Worm (Caenorhabditis elegans) whole organism, midembryonic: Measurements from ENCODE around the gene srbc-79.

ENCODE experiments used
- T22C8.4 ChIP-seq: fragments of 200-800 bp; sonication (Bioruptor generic); IDR thresholded peaks from 2 replicates; pipeline ENCODE4 v1.3.6; 2022; ENCODE audit warnings: missing genetic modification characterization, missing compliant biosample characterization
- cog-1 ChIP-seq: sonication (generic microtip); optimal IDR thresholded peaks from 2 replicates; lab custom pipeline; 2016; ENCODE audit warnings: missing genetic modification characterization, missing compliant biosample characterization
- flt-1 ChIP-seq: fragments of 200-800 bp; sonication (Bioruptor generic); IDR thresholded peaks from 2 replicates; pipeline ENCODE4 v1.3.6; 2022; ENCODE audit warnings: missing genetic modification characterization, missing compliant biosample characterization
- klf-2 ChIP-seq: fragments of 200-800 bp; sonication (Bioruptor generic); conservative IDR thresholded peaks from 2 replicates; pipeline ENCODE4 v1.3.6; 2022; ENCODE audit warnings: missing genetic modification reagents, missing genetic modification characterization, missing compliant biosample characterization
- med-1 ChIP-seq: sonication (generic microtip); optimal IDR thresholded peaks from 2 replicates; lab custom pipeline; 2017; ENCODE audit warnings: missing genetic modification characterization, mild to moderate bottlenecking, missing compliant biosample characterization, antibody characterized with exemption, missing genetic modification reagents; ENCODE audit not compliant: insufficient read depth
- ref-1 ChIP-seq: fragments of 200-800 bp; sonication (Bioruptor generic); conservative IDR thresholded peaks from 2 replicates; pipeline ENCODE4 v1.3.6; 2022; ENCODE audit warnings: missing genetic modification reagents, missing genetic modification characterization, missing compliant biosample characterization
- tab-1 ChIP-seq: fragments of 200-800 bp; sonication (Bioruptor generic); IDR thresholded peaks from 2 replicates; pipeline ENCODE4 v1.3.6; 2022; ENCODE audit warnings: missing genetic modification characterization, missing compliant biosample characterization
- ztf-23 ChIP-seq: fragments of 200-800 bp; sonication (Bioruptor generic); IDR thresholded peaks from 2 replicates; pipeline ENCODE4 v1.3.6; 2022; ENCODE audit warnings: missing genetic modification reagents, missing genetic modification characterization, missing compliant biosample characterization
- ztf-29 ChIP-seq: fragments of 200-800 bp; sonication (Bioruptor generic); IDR thresholded peaks from 2 replicates; pipeline ENCODE4 v1.3.6; 2022; ENCODE audit warnings: missing genetic modification reagents, missing genetic modification characterization, missing compliant biosample characterization

The srbc-79 gene

DNA sequence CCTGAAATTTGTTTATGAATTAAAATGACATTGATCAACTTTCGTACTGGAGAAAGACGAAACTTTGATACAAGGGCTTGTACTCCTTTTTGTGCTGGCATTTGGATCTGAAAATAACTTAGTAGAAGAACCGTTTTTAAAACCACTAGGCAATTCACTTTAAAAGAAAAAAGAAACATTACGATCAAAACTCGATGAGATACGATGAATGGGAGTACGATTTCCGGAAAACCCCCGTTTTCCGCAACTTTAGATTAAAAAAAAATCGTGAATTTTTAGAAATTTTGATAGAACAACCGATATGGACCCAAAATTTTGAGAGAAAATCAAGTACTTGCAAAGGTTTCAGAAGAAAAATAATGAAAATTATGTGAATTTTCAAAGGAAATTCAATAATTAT, 21.9 kb downstream of the srbc-79 start, which contains the start of gene B0250.8:
B0250.8 (minus strand) TSS at position 101 of the 400 bp plus-strand sequence.
- TF ChIP-seq med-1 (GFP tag; lab: Kevin White, UChicago) (no peak), klf-2 (GFP tag; lab: Robert Waterston, UW) (no peak)

DNA sequence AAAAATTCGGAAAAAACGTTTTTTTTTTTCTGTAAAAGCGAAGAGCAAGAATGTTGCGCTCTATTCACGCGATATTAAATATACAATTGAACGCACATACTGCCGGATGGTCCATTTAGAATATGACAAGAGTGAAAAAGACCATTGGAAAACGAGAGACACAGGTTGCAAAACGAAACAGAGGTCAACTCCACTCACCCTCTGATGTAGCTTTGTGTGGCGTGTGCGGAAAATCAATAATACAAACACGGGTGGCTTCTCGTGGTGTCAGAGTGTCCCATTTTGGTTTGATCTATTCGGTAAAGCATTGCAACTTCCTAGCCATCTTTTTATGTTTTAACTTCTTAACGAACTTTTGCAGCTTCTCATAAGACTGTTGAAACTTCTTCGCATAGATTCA, 27.5 kb downstream of the srbc-79 start:
- TF ChIP-seq T22C8.4 (GFP tag; lab: Robert Waterston, UW) (peak; percentile 61), flt-1 (no peak)

DNA sequence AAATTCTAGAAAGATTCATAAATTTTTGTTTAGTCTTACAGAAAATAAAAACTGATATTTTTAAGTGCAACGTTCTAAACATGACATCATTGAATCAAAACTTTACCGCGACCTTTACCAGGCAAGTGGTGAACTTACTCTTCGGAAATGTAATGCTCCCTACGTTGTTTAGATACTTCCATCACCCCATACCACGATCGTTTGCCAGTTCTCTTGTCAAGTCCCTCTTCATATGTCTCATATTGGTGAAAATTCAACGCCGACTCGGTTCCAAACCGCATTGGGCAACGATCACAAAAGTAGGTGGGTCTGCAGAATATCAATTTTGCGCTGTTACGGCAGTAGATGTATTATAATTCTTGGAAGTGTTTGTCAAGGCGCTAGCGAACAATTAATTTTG, 31.5 kb downstream of the srbc-79 start, which contains the start of gene B0250.18:
B0250.18 (minus strand) TSS at position 101 of the 400 bp plus-strand sequence.
- TF ChIP-seq ztf-23 (no peak), med-1 (GFP tag; lab: Kevin White, UChicago) (no peak), ztf-29 (GFP tag; lab: Robert Waterston, UW) (no peak), flt-1 (no peak)

DNA sequence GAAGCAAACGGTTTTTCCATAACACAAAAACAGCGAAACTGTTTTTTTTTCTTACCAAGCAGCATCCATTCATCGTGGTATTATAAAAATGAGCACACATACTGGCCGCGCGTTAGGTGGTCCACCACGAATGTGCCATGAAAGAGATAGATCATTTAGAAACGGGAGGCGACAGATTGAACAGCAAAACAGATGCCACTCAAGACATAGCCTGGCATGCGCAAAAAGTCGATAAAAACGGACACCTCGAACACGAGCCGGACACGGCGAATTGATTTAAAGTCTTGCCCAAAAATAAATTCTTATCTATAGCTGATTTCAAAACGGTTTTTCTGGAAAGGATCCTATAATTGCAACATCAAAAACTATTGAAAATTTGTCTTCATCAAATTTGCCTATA, 35.1 kb downstream of the srbc-79 start:
- TF ChIP-seq ztf-29 (GFP tag; lab: Robert Waterston, UW) (no peak), T22C8.4 (GFP tag; lab: Robert Waterston, UW) (0 out of 2 replicates have a peak, but pooled peaks have one; percentile 31), ztf-23 (0 out of 2 replicates have a peak, but pooled peaks have one; percentile 30)

DNA sequence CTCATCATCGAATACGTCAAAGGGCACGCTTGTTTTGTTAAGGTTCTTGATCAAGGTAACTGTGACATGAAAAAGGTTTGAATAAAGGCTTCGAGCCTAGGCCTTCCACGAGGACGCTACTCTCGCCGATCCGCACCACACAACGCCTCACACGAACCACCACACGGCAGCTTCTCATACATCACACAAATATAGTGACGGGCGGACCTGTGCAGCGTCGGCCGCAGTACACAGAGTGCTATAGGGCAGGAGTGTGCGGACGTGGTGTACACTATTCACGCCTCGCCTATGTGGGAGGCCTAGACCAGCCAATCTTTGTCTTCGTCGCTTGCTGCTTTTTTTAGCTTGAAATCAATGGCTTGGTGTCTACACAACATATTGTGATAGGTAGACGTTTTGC, 36.6 kb downstream of the srbc-79 start:
- no peak for TF ChIP-seq tab-1 (GFP tag; lab: Robert Waterston, UW)
- no peak for TF ChIP-seq med-1 (GFP tag; lab: Kevin White, UChicago)
- no peak for TF ChIP-seq T22C8.4 (GFP tag; lab: Robert Waterston, UW)
- no peak for TF ChIP-seq ztf-29 (GFP tag; lab: Robert Waterston, UW)
- TF ChIP-seq flt-1 = no peak
- no peak for TF ChIP-seq klf-2 (GFP tag; lab: Robert Waterston, UW)
- no peak for TF ChIP-seq ztf-23
- no peak for TF ChIP-seq cog-1
- TF ChIP-seq ref-1 (GFP tag; lab: Robert Waterston, UW) = no peak

DNA sequence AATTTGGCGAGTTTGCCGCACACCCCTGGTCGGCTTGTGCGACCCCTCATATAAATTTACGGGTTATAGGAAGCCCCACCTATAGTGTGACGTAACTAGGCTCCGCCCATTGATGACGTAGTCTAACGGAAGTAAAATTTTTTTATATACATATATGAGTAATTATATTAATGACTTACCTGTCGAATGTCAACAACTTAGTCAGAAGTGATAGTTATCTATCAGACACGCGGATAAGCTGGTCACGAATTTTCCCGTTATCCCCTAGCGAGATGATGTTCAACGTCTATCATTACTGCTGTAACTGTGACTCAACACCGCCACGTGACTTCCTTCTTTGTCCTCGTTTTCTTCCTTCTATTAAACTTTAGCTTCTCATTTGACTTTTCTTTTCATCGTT, 38.5 kb downstream of the srbc-79 start, which contains the start of gene srd-70:
srd-70 (plus strand) TSS at position 301 of the 400 bp plus-strand sequence.
- TF ChIP-seq T22C8.4 (GFP tag; lab: Robert Waterston, UW) (no peak), tab-1 (GFP tag; lab: Robert Waterston, UW) (no peak), ref-1 (GFP tag; lab: Robert Waterston, UW) (no peak), cog-1 (no peak), ztf-29 (GFP tag; lab: Robert Waterston, UW) (no peak), klf-2 (GFP tag; lab: Robert Waterston, UW) (no peak), ztf-23 (no peak), flt-1 (no peak), med-1 (GFP tag; lab: Kevin White, UChicago) (no peak)

DNA sequence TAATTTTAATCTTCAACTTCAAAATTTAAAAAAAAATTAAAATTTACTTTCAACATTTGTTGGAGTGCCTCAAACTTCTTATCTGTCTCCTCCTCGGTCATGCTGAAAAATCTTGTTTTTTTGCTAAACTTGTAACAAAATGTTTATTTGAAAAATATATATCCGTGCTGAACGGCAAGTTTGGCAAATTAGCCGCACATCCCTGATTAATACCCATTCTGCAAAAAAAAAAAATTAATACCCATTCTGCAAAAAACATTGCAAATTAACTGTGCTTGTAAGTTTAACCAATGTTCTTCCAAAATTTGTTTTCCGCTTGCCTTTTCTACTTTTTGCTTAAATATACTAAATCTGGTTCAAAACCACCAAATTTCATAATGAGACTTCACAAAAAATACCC, 39.2 kb downstream of the srbc-79 start, which contains the start of gene F48F5.6:
F48F5.6 (minus strand) TSS at position 101 of the 400 bp plus-strand sequence.
- no peak for TF ChIP-seq tab-1 (GFP tag; lab: Robert Waterston, UW)
- no peak for TF ChIP-seq cog-1
- TF ChIP-seq ztf-23 = no peak
- no peak for TF ChIP-seq ref-1 (GFP tag; lab: Robert Waterston, UW)
- no peak for TF ChIP-seq med-1 (GFP tag; lab: Kevin White, UChicago)
- no peak for TF ChIP-seq klf-2 (GFP tag; lab: Robert Waterston, UW)
- TF ChIP-seq ztf-29 (GFP tag; lab: Robert Waterston, UW) = no peak
- TF ChIP-seq T22C8.4 (GFP tag; lab: Robert Waterston, UW) = no peak
- no peak for TF ChIP-seq flt-1

DNA sequence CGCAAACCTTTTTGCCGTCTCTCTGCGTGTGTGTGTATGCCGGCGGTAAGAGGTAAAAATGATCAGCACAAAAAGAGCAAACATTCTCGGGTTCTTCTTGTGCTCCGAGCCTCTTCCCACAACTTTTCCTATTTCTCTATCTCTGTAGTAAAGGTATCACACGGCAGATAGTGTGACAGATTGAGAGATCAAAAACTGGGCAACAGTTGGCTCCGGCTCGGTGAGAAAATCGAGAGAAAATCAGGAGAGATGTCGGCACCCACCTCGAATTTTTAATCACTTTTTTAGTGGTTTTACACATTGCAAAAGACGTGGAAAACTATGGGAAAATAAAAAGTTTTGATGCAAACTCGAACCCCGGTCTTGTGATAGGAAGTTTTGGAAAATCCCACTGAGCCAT, 40.5 kb downstream of the srbc-79 start:
- no peak for TF ChIP-seq ztf-29 (GFP tag; lab: Robert Waterston, UW)
- TF ChIP-seq cog-1 = no peak
- TF ChIP-seq ref-1 (GFP tag; lab: Robert Waterston, UW) = no peak
- no peak for TF ChIP-seq T22C8.4 (GFP tag; lab: Robert Waterston, UW)
- TF ChIP-seq klf-2 (GFP tag; lab: Robert Waterston, UW) = no peak
- no peak for TF ChIP-seq flt-1
- no peak for TF ChIP-seq tab-1 (GFP tag; lab: Robert Waterston, UW)

DNA sequence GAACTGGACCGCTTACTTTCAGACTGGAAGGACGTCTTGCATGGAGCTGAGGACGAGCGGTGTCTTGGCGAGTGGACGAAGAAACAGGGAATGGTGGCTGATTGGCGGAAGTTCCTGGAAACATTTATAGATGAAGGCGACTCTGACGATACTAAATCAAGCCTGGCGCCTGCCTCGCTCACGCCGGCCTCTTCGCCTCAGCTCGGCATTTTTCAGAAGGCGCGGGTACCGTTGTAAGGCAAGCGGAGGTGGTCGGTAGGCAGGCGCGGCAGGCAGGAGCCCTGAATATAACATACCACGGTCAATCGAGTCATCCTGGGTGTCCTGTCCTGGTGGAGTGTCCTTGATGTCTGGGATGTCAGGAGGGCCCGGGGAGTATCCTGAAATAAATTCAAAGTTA, 46.4 kb downstream of the srbc-79 start:
- TF ChIP-seq ref-1 (GFP tag; lab: Robert Waterston, UW) = no peak
- TF ChIP-seq med-1 (GFP tag; lab: Kevin White, UChicago) = no peak
- TF ChIP-seq T22C8.4 (GFP tag; lab: Robert Waterston, UW) = no peak
- TF ChIP-seq flt-1 = no peak
- TF ChIP-seq ztf-29 (GFP tag; lab: Robert Waterston, UW) = no peak
- no peak for TF ChIP-seq tab-1 (GFP tag; lab: Robert Waterston, UW)
- TF ChIP-seq cog-1 = no peak
- TF ChIP-seq ztf-23 = no peak
- TF ChIP-seq klf-2 (GFP tag; lab: Robert Waterston, UW) = no peak
